Worm (Caenorhabditis elegans) whole organism, mixed stage, embryonic: ENCODE results near the gene Y41D4A.7.
A peak's percentile ranks its signal among the peaks of the same experiment; 100 is the strongest.

Experiments used
- ces-1 ChIP-seq: fragments of 150-350 bp; optimal IDR thresholded peaks from 2 replicates; lab custom pipeline; 2014; ENCODE audit warnings: missing biosample characterization, missing genetic modification reagents, missing genetic modification characterization
- cnd-1 ChIP-seq: fragments of 200-800 bp; sonication (Bioruptor generic); optimal IDR thresholded peaks from 2 replicates; lab custom pipeline; 2018; ENCODE audit warnings: mild to moderate bottlenecking, missing genetic modification characterization, missing compliant biosample characterization
- flh-1 ChIP-seq: fragments of 200-800 bp; sonication (Bioruptor generic); optimal IDR thresholded peaks from 2 replicates; lab custom pipeline; 2018; ENCODE audit warnings: mild to moderate bottlenecking, missing genetic modification characterization, moderate library complexity, missing compliant biosample characterization
- lin-13 ChIP-seq: fragments of 150-350 bp; optimal IDR thresholded peaks from 2 replicates; lab custom pipeline; 2014; ENCODE audit warnings: missing biosample characterization, missing genetic modification characterization
- lsy-2 ChIP-seq: fragments of 150-350 bp; optimal IDR thresholded peaks from 2 replicates; lab custom pipeline; 2014; ENCODE audit warnings: missing biosample characterization, missing genetic modification characterization
- mep-1 ChIP-seq: fragments of 150-350 bp; optimal IDR thresholded peaks from 2 replicates; lab custom pipeline; 2017; ENCODE audit warnings: missing biosample characterization, missing genetic modification reagents, missing genetic modification characterization, inconsistent platforms
- nhr-237 ChIP-seq: fragments of 150-350 bp; optimal IDR thresholded peaks from 2 replicates; lab custom pipeline; 2014; ENCODE audit warnings: missing biosample characterization, missing genetic modification characterization
- pha-4 ChIP-seq: fragments of 150-350 bp; optimal IDR thresholded peaks from 2 replicates; lab custom pipeline; 2018; ENCODE audit warnings: missing biosample characterization, missing genetic modification reagents, missing genetic modification characterization
- snpc-4 ChIP-seq: fragments of 150-350 bp; optimal IDR thresholded peaks from 2 replicates; lab custom pipeline; 2014; ENCODE audit warnings: missing biosample characterization, missing genetic modification characterization
- sptf-1 ChIP-seq: sonication (generic microtip); optimal IDR thresholded peaks from 2 replicates; lab custom pipeline; 2017; ENCODE audit warnings: mild to moderate bottlenecking, missing genetic modification characterization, moderate library complexity, missing compliant biosample characterization

DNA sequence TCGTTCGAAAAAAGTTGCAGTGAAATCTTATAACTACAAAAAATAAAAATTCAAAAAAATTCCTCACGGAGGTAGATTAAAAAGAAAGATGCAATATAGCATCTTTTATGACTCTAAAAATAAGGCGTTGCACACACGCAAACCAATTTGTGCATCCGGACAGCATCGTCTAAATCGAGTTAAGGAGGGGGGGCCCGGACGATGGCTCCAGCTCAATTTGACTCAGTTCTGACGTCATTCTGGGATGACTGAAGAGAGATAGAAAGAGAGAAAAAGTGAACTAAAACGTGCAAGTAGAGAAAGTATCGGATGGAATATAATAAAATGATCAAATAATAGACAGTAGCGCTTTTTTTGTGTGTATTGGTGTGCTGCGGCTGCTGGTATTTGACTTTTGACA is 4.6 kb upstream of the Y41D4A.7 start:
- TF ChIP-seq cnd-1 (tag; lab: Kevin White, UChicago) (no peak), snpc-4 (tag; lab: Kevin White, UChicago) (no peak), nhr-237 (tag; lab: Kevin White, UChicago) (no peak), mep-1 (no peak), flh-1 (GFP tag; lab: Kevin White, UChicago) (no peak), ces-1 (GFP tag; lab: Kevin White, UChicago) (peak; percentile 98), sptf-1 (no peak), pha-4 (no peak), lsy-2 (tag; lab: Kevin White, UChicago) (no peak), lin-13 (tag; lab: Kevin White, UChicago) (no peak)
